Worm (Caenorhabditis elegans): ENCODE results near the gene Y34F4.3.

Y34F4.3 gene

DNA sequence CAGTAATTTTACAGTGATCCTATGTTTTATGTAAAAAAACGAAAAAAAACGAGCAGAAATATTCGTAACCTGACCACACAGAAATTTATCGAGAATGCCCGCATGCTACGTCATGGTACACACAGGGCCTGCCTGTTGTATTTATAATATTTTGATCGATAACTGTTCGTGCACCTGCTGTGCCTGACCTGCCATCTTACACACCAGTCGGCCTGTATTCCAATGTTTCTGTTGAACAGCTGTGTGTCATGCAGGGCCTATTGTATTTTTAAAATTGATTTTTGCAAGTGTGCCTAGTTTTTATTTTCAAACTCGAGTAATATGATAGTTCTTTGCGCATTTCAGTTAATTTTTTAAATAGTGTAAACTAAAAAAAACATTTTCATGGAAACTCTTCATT is 49.7 kb downstream of the Y34F4.3 start:
- no peak for TF ChIP-seq W03F9.2 (tag; optimal IDR thresholded peaks at IDR 0.05)
- no peak for TF ChIP-seq him-1 (tag; optimal IDR thresholded peaks at IDR 0.05)
- no peak for TF ChIP-seq dao-5 (tag; optimal IDR thresholded peaks at IDR 0.05)

DNA sequence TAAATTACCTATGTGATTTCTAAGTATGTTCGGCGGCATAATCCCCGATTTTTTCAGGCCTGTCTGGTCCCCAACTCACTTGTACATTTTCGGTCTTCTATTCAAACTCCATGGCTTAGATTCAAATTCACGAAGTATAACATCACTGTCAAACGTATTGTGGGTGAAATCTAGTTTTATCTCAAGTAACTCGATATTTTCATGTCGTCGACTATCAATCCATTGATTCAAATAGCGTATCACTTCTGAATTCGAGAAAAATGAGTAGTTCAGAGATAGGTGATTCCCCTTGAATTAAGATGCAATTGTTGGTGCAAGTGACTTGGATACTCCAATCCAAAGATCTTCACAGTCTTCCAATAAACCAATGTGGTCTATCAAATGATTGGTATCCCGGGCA is 51.3 kb downstream of the Y34F4.3 start:
- TF ChIP-seq him-1 (tag; optimal IDR thresholded peaks at IDR 0.05) (no peak), W03F9.2 (tag; optimal IDR thresholded peaks at IDR 0.05) (no peak), dao-5 (tag; optimal IDR thresholded peaks at IDR 0.05) (no peak)

Measured in whole organism, L4/young adult.